Worm (Caenorhabditis elegans) whole organism, young adult: ENCODE results near the gene Y48C3A.14.

ENCODE experiments used
- nfya-2 ChIP-seq: fragments of 200-800 bp; sonication (Bioruptor generic); IDR thresholded peaks from 2 replicates; pipeline ENCODE4 v1.3.6; 2022; ENCODE audit warnings: missing genetic modification reagents, missing genetic modification characterization, missing compliant biosample characterization
- sdz-38 ChIP-seq: sonication (generic microtip); optimal IDR thresholded peaks from 2 replicates; lab custom pipeline; 2016; ENCODE audit warnings: missing genotype, missing genetic modification characterization, missing compliant biosample characterization
- snpc-4 ChIP-seq, 5 experiments: fragments of 150-350 bp in 1 of 5; sonication (generic microtip) in 4 of 5; optimal IDR thresholded peaks; 2 replicates each; lab custom pipeline; 2014 to 2018; ENCODE audit warnings: missing genetic modification characterization in 5 of 5, missing biosample characterization in 3 of 5, antibody characterized with exemption in 2 of 5, mild to moderate bottlenecking in 2 of 5, missing compliant biosample characterization in 2 of 5, missing genotype in 2 of 5, moderate library complexity in 2 of 5, missing genetic modification reagents in 1 of 5

ce11 chrII:13412335-13412734 is 22.8 kb downstream of the Y48C3A.14 start, which contains the start of gene Y48C3A.18:
- TF ChIP-seq sdz-38 (no peak), snpc-4 (GFP tag; optimal IDR thresholded peaks at IDR 0.05; lab: Kevin White, UChicago) (no peak), snpc-4 (tag; optimal IDR thresholded peaks at IDR 0.05; lab: Kevin White, UChicago) (no peak), nfya-2 (no peak)
